Worm (Caenorhabditis elegans): ENCODE data around the gene srab-2.
A peak's percentile ranks its signal among the peaks of the same experiment; 100 is the strongest.

srab-2 gene

DNA sequence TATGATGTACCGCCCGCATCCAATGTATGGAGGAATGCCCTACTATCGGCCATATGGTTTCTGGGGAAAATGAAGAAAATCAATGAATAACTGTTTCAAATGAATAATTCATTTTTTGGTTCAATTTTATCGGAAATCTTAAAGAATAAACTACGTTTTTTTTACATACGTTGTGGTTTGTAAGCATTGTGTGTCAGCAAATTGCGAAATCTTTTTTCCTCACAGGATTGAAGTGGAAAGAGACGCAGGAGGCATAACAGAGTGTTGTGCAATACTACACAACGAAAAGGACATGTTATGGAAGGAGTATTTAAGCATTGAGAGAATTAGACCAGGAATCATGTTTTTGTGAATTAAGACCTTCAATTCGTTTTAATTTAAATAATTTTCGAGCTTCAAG, 26.5 kb upstream of the srab-2 start:
- TF ChIP-seq ces-1 (GFP tag; optimal IDR thresholded peaks at IDR 0.05) (no peak), jun-1 (tag; optimal IDR thresholded peaks at IDR 0.05) (peak; percentile 22), C16A3.4 (tag; optimal IDR thresholded peaks at IDR 0.05) (peak; percentile 23), swsn-7 (tag; optimal IDR thresholded peaks at IDR 0.05) (peak; percentile 11), nhr-237 (tag; optimal IDR thresholded peaks at IDR 0.05) (peak; percentile 22), skn-1 (tag; optimal IDR thresholded peaks at IDR 0.05) (peak; percentile 96), nhr-85 (tag) (peak; percentile 63), nhr-20 (tag; optimal IDR thresholded peaks at IDR 0.05) (peak; percentile 32), hlh-17 (GFP tag; optimal IDR thresholded peaks at IDR 0.05; ENCODE audit: borderline replicate concordance) (no peak), mep-1 (tag; optimal IDR thresholded peaks at IDR 0.05) (peak; percentile 51), unc-62 (GFP tag; optimal IDR thresholded peaks at IDR 0.05) (no peak), nhr-47 (tag; optimal IDR thresholded peaks at IDR 0.05) (peak; percentile 23), blmp-1 (tag; optimal IDR thresholded peaks at IDR 0.05) (peak; percentile 4), fkh-8 (tag; optimal IDR thresholded peaks at IDR 0.05) (peak; percentile 34), lsy-2 (tag; optimal IDR thresholded peaks at IDR 0.05) (peak in 1 of 2 experiments; percentile 71), nhr-28 (tag; optimal IDR thresholded peaks at IDR 0.05) (no peak), lin-35 (GFP tag; optimal IDR thresholded peaks at IDR 0.05) (peak; percentile 21 to 42), efl-1 (optimal IDR thresholded peaks at IDR 0.05) (peak; percentile 38 to 65), efl-1 (GFP tag; optimal IDR thresholded peaks at IDR 0.05 in 1 of 2) (peak; percentile 45 to 48), rnt-1 (tag; optimal IDR thresholded peaks at IDR 0.05) (peak; percentile 51), zip-4 (GFP tag; optimal IDR thresholded peaks at IDR 0.05) (peak; percentile 68), dpl-1 (GFP tag; optimal IDR thresholded peaks at IDR 0.05) (peak in 1 of 3 experiments; percentile 36), nhr-77 (tag; optimal IDR thresholded peaks at IDR 0.05) (no peak), ceh-82 (tag; optimal IDR thresholded peaks at IDR 0.05) (peak; percentile 51 to 77 (median 55)), xbp-1 (tag; optimal IDR thresholded peaks at IDR 0.05) (peak; percentile 17)

DNA sequence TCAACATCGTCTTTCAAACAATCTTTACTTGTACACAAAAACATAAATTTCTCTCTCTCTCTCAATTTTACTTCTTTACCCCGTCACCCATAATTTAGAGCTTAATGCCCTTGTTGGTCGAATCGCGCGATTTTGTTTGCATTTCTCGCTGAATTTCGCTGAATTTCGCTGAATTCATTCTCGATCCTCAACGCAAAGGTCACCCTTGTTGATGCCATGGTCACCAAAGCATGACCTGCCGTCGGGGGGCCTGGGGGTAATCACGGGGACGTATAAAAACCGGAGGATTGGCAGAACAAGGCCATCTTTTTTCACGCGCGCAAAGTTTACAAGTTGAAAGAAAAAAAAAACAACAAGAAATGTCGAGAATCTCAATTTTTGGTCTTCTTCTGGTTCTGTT, 25.2 kb upstream of the srab-2 start, which contains the start of gene F14F9.8:
TSS of gene F14F9.8 (plus strand) at position 301 of the 400 bp plus-strand sequence.
- TF ChIP-seq nhr-85 (tag): peak; percentile 72
- TF ChIP-seq blmp-1 (tag; optimal IDR thresholded peaks at IDR 0.05): peak; percentile 16
- no peak for TF ChIP-seq C34B4.2 (tag; optimal IDR thresholded peaks at IDR 0.05)

DNA sequence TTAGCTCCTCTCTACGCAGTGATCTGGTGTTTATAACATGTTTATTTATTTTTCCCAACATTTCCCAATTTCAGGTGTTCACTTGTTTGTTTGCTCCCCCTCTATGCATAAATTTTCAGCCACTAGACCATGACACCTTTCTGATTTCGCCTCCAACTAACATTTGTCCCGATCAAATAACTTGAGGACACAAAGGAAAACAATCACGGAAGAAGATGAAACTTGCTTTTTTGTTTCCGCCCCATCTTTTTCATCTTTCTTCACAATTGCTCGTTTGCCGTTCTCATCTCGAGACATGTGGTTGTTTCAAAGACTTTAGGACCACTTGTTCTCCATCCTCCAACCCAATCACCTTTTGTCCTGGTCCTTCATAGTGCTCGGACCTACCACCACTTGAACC, 22.0 kb upstream of the srab-2 start, which contains the start of gene F14F9.5:
TSS of gene F14F9.5 (plus strand) at position 301 of the 400 bp plus-strand sequence.
- TF ChIP-seq ztf-11 (tag; optimal IDR thresholded peaks at IDR 0.05) (no peak), fkh-10 (GFP tag; optimal IDR thresholded peaks at IDR 0.05) (peak; percentile 81), nhr-77 (tag; optimal IDR thresholded peaks at IDR 0.05) (no peak), lin-15B (tag; optimal IDR thresholded peaks at IDR 0.05) (no peak)

DNA sequence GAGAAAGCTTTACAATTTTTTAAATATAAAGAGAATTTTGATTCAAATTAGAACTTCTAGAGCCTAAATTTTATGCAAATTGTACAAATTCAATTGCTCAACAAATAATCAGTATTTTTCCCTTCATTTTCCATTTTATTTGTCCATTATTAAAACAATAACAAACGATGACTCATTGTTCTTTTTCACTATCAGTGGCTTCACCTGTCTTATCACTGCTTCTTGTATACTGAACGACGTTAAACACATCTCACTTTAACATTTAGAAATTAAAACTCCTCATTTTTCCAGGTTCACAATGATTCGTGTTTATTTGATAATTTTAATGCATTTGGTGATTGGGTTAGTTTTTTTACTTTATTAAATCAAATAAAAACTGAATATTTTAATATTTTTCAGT, 14.8 kb upstream of the srab-2 start, which contains the start of gene sid-1:
TSS of gene sid-1 (plus strand) at position 292 of the 400 bp plus-strand sequence.
- TF ChIP-seq ama-1 (optimal IDR thresholded peaks at IDR 0.05) (no peak), sox-4 (tag; optimal IDR thresholded peaks at IDR 0.05) (no peak), unc-130 (tag; optimal IDR thresholded peaks at IDR 0.05) (no peak), nhr-84 (tag; optimal IDR thresholded peaks at IDR 0.05) (no peak), mef-2 (tag; optimal IDR thresholded peaks at IDR 0.05) (no peak), fkh-4 (tag; optimal IDR thresholded peaks at IDR 0.05; ENCODE audit: borderline replicate concordance) (no peak), dpl-1 (GFP tag; optimal IDR thresholded peaks at IDR 0.05) (no peak), efl-1 (optimal IDR thresholded peaks at IDR 0.05) (no peak), efl-1 (GFP tag; optimal IDR thresholded peaks at IDR 0.05 in 1 of 2) (no peak), nhr-12 (tag; optimal IDR thresholded peaks at IDR 0.05) (no peak), efl-3 (GFP tag; optimal IDR thresholded peaks at IDR 0.05) (no peak), ceh-90 (tag; optimal IDR thresholded peaks at IDR 0.05) (no peak), aly-2 (tag; optimal IDR thresholded peaks at IDR 0.05) (no peak), lin-39 (tag; optimal IDR thresholded peaks at IDR 0.05) (no peak), rnt-1 (tag; optimal IDR thresholded peaks at IDR 0.05) (no peak), unc-86 (tag; optimal IDR thresholded peaks at IDR 0.05) (no peak)
